Fruit fly (Drosophila melanogaster) whole organism, pupa: ENCODE results near the gene nst.
A peak's percentile ranks its signal among the peaks of the same experiment; 100 is the strongest.

Experiments
- CG10348 ChIP-seq: fragments of 200-800 bp; sonication (Bioruptor generic); IDR thresholded peaks from 2 replicates; pipeline ENCODE4 v1.3.6; 2022; ENCODE audit warnings: missing biosample characterization, missing genetic modification characterization
- CG14655 ChIP-seq: fragments of 200-800 bp; sonication (Bioruptor generic); optimal IDR thresholded peaks from 3 replicates; lab custom pipeline; 2017; ENCODE audit warnings: mild to moderate bottlenecking, missing biosample characterization, missing genetic modification reagents, missing genetic modification characterization
- CG15710 ChIP-seq: fragments of 200-800 bp; sonication (Bioruptor generic); optimal IDR thresholded peaks from 2 replicates; lab custom pipeline; 2018; ENCODE audit warnings: missing biosample characterization, mild to moderate bottlenecking, missing genetic modification characterization, moderate library complexity
- CG32121 ChIP-seq: fragments of 200-800 bp; sonication (Bioruptor generic); IDR thresholded peaks from 2 replicates; pipeline ENCODE4 v1.3.6; 2022; ENCODE audit warnings: missing biosample characterization, missing genetic modification characterization
- CG34367 ChIP-seq: fragments of 200-800 bp; sonication (Bioruptor generic); optimal IDR thresholded peaks from 2 replicates; lab custom pipeline; 2018; ENCODE audit warnings: missing biosample characterization, mild to moderate bottlenecking, missing genetic modification characterization
- CG8159 ChIP-seq: fragments of 200-800 bp; sonication (Bioruptor generic); optimal IDR thresholded peaks from 3 replicates; lab custom pipeline; 2018; ENCODE audit warnings: missing biosample characterization, mild to moderate bottlenecking, missing genetic modification characterization, moderate library complexity
- Ets98B ChIP-seq: fragments of 200-800 bp; sonication (Bioruptor generic); IDR thresholded peaks from 2 replicates; pipeline ENCODE4 v1.3.6; 2022; ENCODE audit warnings: missing biosample characterization, missing genetic modification characterization
- Pif1A ChIP-seq: fragments of 200-800 bp; sonication (Bioruptor generic); optimal IDR thresholded peaks from 3 replicates; lab custom pipeline; 2016; ENCODE audit warnings: missing biosample characterization, missing genetic modification characterization
- fd96Ca ChIP-seq: fragments of 200-800 bp; sonication (Bioruptor generic); IDR thresholded peaks from 3 replicates; pipeline ENCODE4 v1.3.6; 2022; ENCODE audit warnings: missing biosample characterization, missing genetic modification characterization

DNA sequence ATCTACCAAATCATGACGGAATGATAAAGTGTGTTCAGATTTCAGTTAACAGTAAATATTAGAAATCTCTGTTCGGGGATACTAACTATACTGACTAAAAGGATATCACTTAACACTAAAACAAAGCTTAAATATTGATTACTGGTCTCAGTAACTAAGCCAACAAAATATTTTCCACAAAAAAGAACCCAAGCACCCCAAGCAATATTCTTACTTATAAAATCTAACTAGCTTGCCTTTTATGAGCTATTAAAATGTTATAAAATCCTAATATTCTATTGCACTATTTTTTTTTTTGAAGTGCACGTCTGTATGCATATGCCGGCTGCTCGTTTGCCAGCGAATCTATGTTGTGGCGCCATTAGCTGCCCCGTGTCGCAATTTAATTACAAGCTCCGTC lies 19.5 kb upstream of the nst start:
- TF ChIP-seq CG32121 (GFP tag; lab: Robert Waterston, UW) (no peak), CG10348 (no peak), Ets98B (GFP tag; lab: Robert Waterston, UW) (no peak), CG14655 (no peak), CG8159 (tag; lab: Kevin White, UChicago) (peak; percentile 20), CG34367 (tag; lab: Kevin White, UChicago) (no peak), fd96Ca (GFP tag; lab: Robert Waterston, UW) (no peak), Pif1A (GFP tag; lab: Kevin White, UChicago) (no peak), CG15710 (tag; lab: Kevin White, UChicago) (no peak)
